Fruit fly (Drosophila melanogaster) whole organism, embryonic: ENCODE results near the gene CG43273.

Experiments
- Aef1 ChIP-seq: fragments of 200-800 bp; sonication (Bioruptor generic); IDR thresholded peaks from 3 replicates; pipeline ENCODE4 v1.3.6; 2022; ENCODE audit warnings: missing biosample characterization, missing genetic modification characterization
- Blimp-1 ChIP-seq: fragments of 200-800 bp; sonication (Bioruptor generic); optimal IDR thresholded peaks from 3 replicates; lab custom pipeline; 2018; ENCODE audit warnings: missing biosample characterization, missing genetic modification characterization, mild to moderate bottlenecking, moderate library complexity, missing genetic modification reagents
- CG1024 ChIP-seq: fragments of 200-800 bp; sonication (Bioruptor generic); IDR thresholded peaks from 2 replicates; pipeline ENCODE4 v1.3.6; 2022; ENCODE audit warnings: missing biosample characterization, missing genetic modification characterization
- CG10431 ChIP-seq: fragments of 200-800 bp; sonication (Bioruptor generic); optimal IDR thresholded peaks from 3 replicates; lab custom pipeline; 2018; ENCODE audit warnings: missing biosample characterization, mild to moderate bottlenecking, missing genetic modification characterization
- CG12769 ChIP-seq: fragments of 200-800 bp; sonication (Bioruptor generic); optimal IDR thresholded peaks from 2 replicates; lab custom pipeline; 2019; ENCODE audit warnings: missing biosample characterization, mild to moderate bottlenecking, missing genetic modification characterization, moderate library complexity
- CG13424 ChIP-seq: fragments of 200-800 bp; sonication (Bioruptor generic); optimal IDR thresholded peaks from 2 replicates; lab custom pipeline; 2019; ENCODE audit warnings: missing biosample characterization, mild to moderate bottlenecking, missing genetic modification characterization, moderate library complexity
- CG14667 ChIP-seq: fragments of 200-800 bp; sonication (Bioruptor generic); IDR thresholded peaks from 2 replicates; pipeline ENCODE4 v1.3.6; 2022; ENCODE audit warnings: missing biosample characterization, missing genetic modification characterization
- CG15479 ChIP-seq: fragments of 200-800 bp; sonication (Bioruptor generic); optimal IDR thresholded peaks from 3 replicates; lab custom pipeline; 2019; ENCODE audit warnings: missing biosample characterization, mild to moderate bottlenecking, missing genetic modification characterization, moderate library complexity
- CG15601 ChIP-seq: fragments of 200-800 bp; sonication (Bioruptor generic); optimal IDR thresholded peaks from 3 replicates; lab custom pipeline; 2019; ENCODE audit warnings: missing biosample characterization, mild to moderate bottlenecking, missing genetic modification characterization, moderate library complexity
- CG17912 ChIP-seq: fragments of 200-800 bp; sonication (Bioruptor generic); optimal IDR thresholded peaks from 2 replicates; lab custom pipeline; 2018; ENCODE audit warnings: missing biosample characterization, mild to moderate bottlenecking, missing genetic modification characterization
- CG2199 ChIP-seq: fragments of 200-800 bp; sonication (Bioruptor generic); IDR thresholded peaks from 3 replicates; pipeline ENCODE4 v1.3.6; 2022; ENCODE audit warnings: missing biosample characterization, missing genetic modification characterization
- CG3281 ChIP-seq: fragments of 200-800 bp; sonication (Bioruptor generic); optimal IDR thresholded peaks from 3 replicates; lab custom pipeline; 2017; ENCODE audit warnings: missing biosample characterization, mild to moderate bottlenecking, missing genetic modification characterization
- CG34422 ChIP-seq: fragments of 200-800 bp; sonication (Bioruptor generic); IDR thresholded peaks from 3 replicates; pipeline ENCODE4 v1.3.6; 2022; ENCODE audit warnings: missing biosample characterization, missing genetic modification characterization
- CG3995 ChIP-seq: fragments of 200-800 bp; sonication (Bioruptor generic); optimal IDR thresholded peaks from 3 replicates; lab custom pipeline; 2016; ENCODE audit warnings: missing biosample characterization, missing genetic modification characterization
- CG6791 ChIP-seq: fragments of 200-800 bp; sonication (Bioruptor generic); IDR thresholded peaks from 3 replicates; pipeline ENCODE4 v1.3.6; 2022; ENCODE audit warnings: missing biosample characterization, missing genetic modification characterization; ENCODE audit not compliant: partially characterized antibody
- CG8290 ChIP-seq, 3 experiments: fragments of 200-800 bp; sonication (Bioruptor generic); optimal IDR thresholded peaks; 2 replicates each; lab custom pipeline; 2016 to 2019; ENCODE audit warnings: missing biosample characterization in 3 of 3, missing genetic modification characterization in 3 of 3, mild to moderate bottlenecking in 2 of 3, moderate library complexity in 1 of 3
- CG9437 ChIP-seq: fragments of 200-800 bp; sonication (Bioruptor generic); optimal IDR thresholded peaks from 2 replicates; lab custom pipeline; 2018; ENCODE audit warnings: missing biosample characterization, mild to moderate bottlenecking, missing genetic modification characterization
- CrebB ChIP-seq: fragments of 200-800 bp; sonication (Bioruptor generic); optimal IDR thresholded peaks from 3 replicates; lab custom pipeline; 2018; ENCODE audit warnings: missing biosample characterization, mild to moderate bottlenecking, missing genetic modification characterization
- Dbx ChIP-seq: fragments of 200-800 bp; sonication (Bioruptor generic); IDR thresholded peaks from 3 replicates; pipeline ENCODE4 v1.3.6; 2022; ENCODE audit warnings: missing biosample characterization, missing genetic modification characterization
- Fer2 ChIP-seq: fragments of 200-800 bp; sonication (Bioruptor generic); optimal IDR thresholded peaks from 2 replicates; lab custom pipeline; 2018; ENCODE audit warnings: missing biosample characterization, mild to moderate bottlenecking, missing genetic modification characterization, moderate library complexity
- Hr3 ChIP-seq: fragments of 200-800 bp; sonication (Bioruptor generic); optimal IDR thresholded peaks from 3 replicates; lab custom pipeline; 2016; ENCODE audit warnings: missing biosample characterization, missing genetic modification characterization
- Pdp1 ChIP-seq, 2 experiments: fragments of 200-800 bp; sonication (Bioruptor generic); optimal IDR thresholded peaks; 3 replicates each; lab custom pipeline; 2016; ENCODE audit warnings: missing biosample characterization in 2 of 2, missing genetic modification characterization in 2 of 2, mild to moderate bottlenecking in 1 of 2, moderate library complexity in 1 of 2
- bowl ChIP-seq: fragments of 200-800 bp; sonication (Bioruptor generic); IDR thresholded peaks from 2 replicates; pipeline ENCODE4 v1.3.6; 2022; ENCODE audit warnings: missing biosample characterization, missing genetic modification characterization
- cg ChIP-seq: fragments of 200-800 bp; sonication (Bioruptor generic); optimal IDR thresholded peaks from 3 replicates; lab custom pipeline; 2019; ENCODE audit warnings: missing biosample characterization, mild to moderate bottlenecking, missing genetic modification characterization, moderate library complexity
- chm ChIP-seq: fragments of 200-800 bp; sonication (Bioruptor generic); IDR thresholded peaks from 2 replicates; pipeline ENCODE4 v1.3.6; 2022; ENCODE audit warnings: missing biosample characterization, missing genetic modification characterization
- ci ChIP-seq: fragments of 200-800 bp; sonication (Bioruptor generic); IDR thresholded peaks from 3 replicates; pipeline ENCODE4 v1.3.6; 2022; ENCODE audit warnings: missing biosample characterization, missing genetic modification characterization
- dimm ChIP-seq: fragments of 200-800 bp; sonication (Bioruptor generic); IDR thresholded peaks from 2 replicates; pipeline ENCODE4 v1.3.6; 2022; ENCODE audit warnings: missing biosample characterization, missing genetic modification characterization
- eve ChIP-seq, 2 experiments: fragments of >200 bp; optimal IDR thresholded peaks; 2 replicates each; lab custom pipeline; 2017; ENCODE audit warnings: missing biosample characterization in 2 of 2, missing genetic modification characterization in 2 of 2
- exex ChIP-seq: fragments of 200-800 bp; sonication (Bioruptor generic); optimal IDR thresholded peaks from 4 replicates; lab custom pipeline; 2018; ENCODE audit warnings: missing biosample characterization, mild to moderate bottlenecking, missing genetic modification characterization, moderate library complexity
- hkb ChIP-seq, 2 experiments: fragments of 200-800 bp in 1 of 2; fragments of >200 bp in 1 of 2; sonication (Bioruptor generic) in 1 of 2; IDR thresholded peaks in 1 of 2; optimal IDR thresholded peaks in 1 of 2; 2 replicates each; pipeline versions ENCODE4 v1.3.6 to Lab custom; 2017 to 2022; ENCODE audit warnings: missing biosample characterization in 1 of 2, missing genetic modification characterization in 1 of 2
- kah ChIP-seq: fragments of 200-800 bp; sonication (Bioruptor generic); optimal IDR thresholded peaks from 2 replicates; lab custom pipeline; 2018; ENCODE audit warnings: missing biosample characterization, mild to moderate bottlenecking, missing genetic modification characterization
- klu ChIP-seq: fragments of 200-800 bp; sonication (Bioruptor generic); IDR thresholded peaks from 2 replicates; pipeline ENCODE4 v1.3.6; 2022; ENCODE audit warnings: missing biosample characterization, missing genetic modification characterization
- kni ChIP-seq: fragments of 200-800 bp; sonication (Bioruptor generic); optimal IDR thresholded peaks from 3 replicates; lab custom pipeline; 2017; ENCODE audit warnings: mild to moderate bottlenecking, missing biosample characterization, missing genetic modification reagents, missing genetic modification characterization
- org-1 ChIP-seq: fragments of 200-800 bp; sonication (Bioruptor generic); optimal IDR thresholded peaks from 2 replicates; lab custom pipeline; 2017; ENCODE audit warnings: missing biosample characterization, missing genetic modification characterization
- salm ChIP-seq: fragments of 200-800 bp; sonication (Bioruptor generic); optimal IDR thresholded peaks from 2 replicates; lab custom pipeline; 2018; ENCODE audit warnings: missing biosample characterization, mild to moderate bottlenecking, missing genetic modification characterization
- scrt ChIP-seq: fragments of 200-800 bp; sonication (Bioruptor generic); optimal IDR thresholded peaks from 2 replicates; lab custom pipeline; 2018; ENCODE audit warnings: missing biosample characterization, mild to moderate bottlenecking, missing genetic modification characterization, moderate library complexity
- shn ChIP-seq: fragments of 200-800 bp; sonication (Bioruptor generic); optimal IDR thresholded peaks from 3 replicates; lab custom pipeline; 2016; ENCODE audit warnings: missing biosample characterization, missing genetic modification characterization
- tgo ChIP-seq: fragments of 200-800 bp; sonication (Bioruptor generic); IDR thresholded peaks from 3 replicates; pipeline ENCODE4 v1.3.6; 2022; ENCODE audit warnings: missing biosample characterization, missing genetic modification characterization
- tll ChIP-seq, 2 experiments: fragments of 200-800 bp in 1 of 2; fragments of >200 bp in 1 of 2; sonication (Bioruptor generic) in 1 of 2; optimal IDR thresholded peaks; 2 replicates each; lab custom pipeline; 2017 to 2019; ENCODE audit warnings: missing biosample characterization in 2 of 2, missing genetic modification characterization in 2 of 2, mild to moderate bottlenecking in 1 of 2, moderate library complexity in 1 of 2
- toy ChIP-seq: fragments of 200-800 bp; sonication (Bioruptor generic); IDR thresholded peaks from 2 replicates; pipeline ENCODE4 v1.3.6; 2022; ENCODE audit warnings: missing biosample characterization, missing genetic modification characterization
- twi ChIP-seq: fragments of 200-800 bp; optimal IDR thresholded peaks from 2 replicates; lab custom pipeline; 2019; ENCODE audit warnings: missing biosample characterization, mild to moderate bottlenecking, missing genetic modification characterization, moderate library complexity
- unc-4 ChIP-seq: fragments of 200-800 bp; sonication (Bioruptor generic); IDR thresholded peaks from 2 replicates; pipeline ENCODE4 v1.3.6; 2022; ENCODE audit warnings: missing biosample characterization, missing genetic modification characterization; ENCODE audit not compliant: partially characterized antibody

The CG43273 gene

dm6 chr3R:24810844-24811625, 19.1 kb upstream of the CG43273 start (continued):
- TF ChIP-seq Hr3 (GFP tag; lab: Kevin White, UChicago) (peak; percentile 87), Aef1 (GFP tag; lab: Robert Waterston, UW) (peak; percentile 89), CrebB (peak; percentile 87), klu (GFP tag; lab: Robert Waterston, UW) (peak; percentile 68)

dm6 chr3R:24812394-24812793, 17.7 kb upstream of the CG43273 start:
- peak; percentile 70 for TF ChIP-seq Blimp-1 (GFP tag; lab: Kevin White, UChicago)
- no peak for TF ChIP-seq CG1024 (GFP tag; lab: Robert Waterston, UW)
- peak in 1 of 2 experiments; percentile 51 for TF ChIP-seq Pdp1 (GFP tag; optimal IDR thresholded peaks at IDR 0.05; lab: Kevin White, UChicago)
- peak; percentile 40 for TF ChIP-seq CG3995 (GFP tag; lab: Kevin White, UChicago)
- TF ChIP-seq CG15601 (tag; lab: Kevin White, UChicago) = no peak
- no peak for TF ChIP-seq dimm (GFP tag; lab: Robert Waterston, UW)
- TF ChIP-seq kah (GFP tag; lab: Kevin White, UChicago) = peak; percentile 77
- TF ChIP-seq shn (GFP tag; lab: Kevin White, UChicago) = no peak
- TF ChIP-seq twi (tag; lab: Kevin White, UChicago) = peak; percentile 55
- TF ChIP-seq exex (tag; lab: Kevin White, UChicago) = peak; percentile 37
- TF ChIP-seq CG10431 = no peak
- peak; percentile 63 for TF ChIP-seq kni (GFP tag; lab: Kevin White, UChicago)

- TF ChIP-seq CG15479 (GFP tag; lab: Kevin White, UChicago) (peak; percentile 58), CG3281 (GFP tag; lab: Kevin White, UChicago) (no peak), eve (GFP tag; optimal IDR thresholded peaks at IDR 0.05; lab: Kevin White, UChicago) (no peak), kni (GFP tag; lab: Kevin White, UChicago) (peak; percentile 24), CG34422 (GFP tag; lab: Robert Waterston, UW) (peak; percentile 15; the same call in 1 of the 3 replicates), CG17912 (no peak), ci (peak; percentile 11; the same call in 1 of the 3 replicates), scrt (peak; percentile 81), salm (tag; lab: Kevin White, UChicago) (no peak), unc-4 (GFP tag; lab: Robert Waterston, UW) (no peak), tll (GFP tag; optimal IDR thresholded peaks at IDR 0.05; lab: Kevin White, UChicago) (no peak), CG9437 (GFP tag; lab: Kevin White, UChicago) (no peak), CG6791 (GFP tag; lab: Robert Waterston, UW) (0 out of 3 replicates have a peak, but pooled peaks have one; percentile 15), CG2199 (GFP tag; lab: Robert Waterston, UW) (peak; percentile 79; the same call in 2 of the 3 replicates), kah (GFP tag; lab: Kevin White, UChicago) (peak; percentile 87), chm (GFP tag; lab: Robert Waterston, UW) (0 out of 2 replicates have a peak, but pooled peaks have one; percentile 20), CG14667 (GFP tag; lab: Robert Waterston, UW) (no peak), CG8290 (GFP tag; optimal IDR thresholded peaks at IDR 0.05; lab: Kevin White, UChicago) (no peak), CG8290 (tag; optimal IDR thresholded peaks at IDR 0.05; lab: Kevin White, UChicago) (peak in 1 of 2 experiments; percentile 20), bowl (no peak), CG13424 (tag; lab: Kevin White, UChicago) (no peak), toy (GFP tag; lab: Robert Waterston, UW) (no peak), org-1 (GFP tag; lab: Kevin White, UChicago) (no peak), tgo (GFP tag; lab: Robert Waterston, UW) (no peak), Dbx (GFP tag; lab: Robert Waterston, UW) (no peak), cg (GFP tag; lab: Kevin White, UChicago) (peak; percentile 4), Fer2 (no peak), hkb (optimal IDR thresholded peaks at IDR 0.05; lab: Kevin White, UChicago) (no peak), hkb (GFP tag; IDR thresholded peaks at IDR 0.05; lab: Robert Waterston, UW) (no peak), CG12769 (peak; percentile 4), twi (tag; lab: Kevin White, UChicago) (peak; percentile 28)
Measured at dm6 chr3R:24812987-24813636, 17.0 kb upstream of the CG43273 start.
